Worm (Caenorhabditis elegans): Measurements from ENCODE around the gene F07G6.10.
"Not testable (repeated sequence)": the region's sequence is repeated elsewhere in the genome, so short reads cannot be mapped to it uniquely, and the experiment has no call there.

DNA sequence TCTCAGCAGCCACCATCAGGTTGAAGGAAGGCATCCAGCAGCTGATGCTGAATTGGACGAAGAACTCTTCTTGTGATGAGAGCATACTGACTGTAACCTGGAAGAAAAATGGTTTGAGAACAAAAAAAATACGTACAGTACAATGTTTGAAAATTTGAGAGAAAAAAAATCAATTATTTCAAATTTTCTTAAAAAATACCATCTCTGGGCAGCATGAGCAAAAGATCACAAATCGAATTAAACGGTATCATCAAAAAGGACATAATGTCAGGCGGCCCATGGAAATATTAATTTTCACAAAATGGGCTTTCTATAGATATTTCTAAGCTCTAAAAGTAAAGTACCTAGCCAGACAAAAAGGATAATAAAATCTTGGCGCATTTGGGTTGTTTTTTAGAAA is 8.4 kb downstream of the F07G6.10 start, which contains the start of gene Y75D11A.3:
- not testable (repeated sequence) for TF ChIP-seq ama-1 (optimal IDR thresholded peaks at IDR 0.05); elt-1 (tag; optimal IDR thresholded peaks at IDR 0.05)

Data from whole organism, L3 larva.